Worm (Caenorhabditis elegans): Measurements from ENCODE around the gene snb-2.

DNA sequence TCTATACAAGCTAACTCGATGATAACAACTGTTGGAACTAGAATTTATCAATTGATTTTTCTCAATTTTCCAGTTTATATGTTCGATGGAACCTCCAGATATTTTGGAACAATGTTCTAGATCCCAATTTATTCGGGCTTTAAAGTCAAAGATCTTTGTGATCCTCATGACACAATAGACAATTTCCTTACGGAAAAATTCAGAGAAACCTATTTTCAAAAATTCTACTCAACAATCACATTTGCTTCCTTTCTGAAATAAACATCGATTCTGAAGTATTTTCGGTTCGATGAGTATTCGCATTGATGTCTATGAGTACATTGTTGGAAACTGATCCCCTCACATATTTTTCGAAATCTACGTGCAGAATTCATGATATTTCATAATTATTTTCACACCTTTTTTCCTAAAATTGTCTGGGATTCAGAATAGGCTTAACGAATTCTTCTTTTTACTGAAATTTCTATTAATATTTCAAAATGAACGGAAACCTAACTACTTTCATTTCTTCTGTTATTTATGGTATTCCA lies 38.6 kb downstream of the snb-2 start, which contains the start of gene srg-45:
- no peak for TF ChIP-seq ZK185.1 (tag; optimal IDR thresholded peaks at IDR 0.05; ENCODE audit: poor library complexity, severe bottlenecking)
- no peak for TF ChIP-seq hsf-1 (GFP tag; IDR thresholded peaks at IDR 0.05)
- no peak for TF ChIP-seq ztf-3 (GFP tag; optimal IDR thresholded peaks at IDR 0.05)
- no peak for TF ChIP-seq hlh-12 (tag; optimal IDR thresholded peaks at IDR 0.05)
- TF ChIP-seq ccch-3 (GFP tag; optimal IDR thresholded peaks at IDR 0.05), result no peak
- no peak for TF ChIP-seq die-1 (tag; optimal IDR thresholded peaks at IDR 0.05)
- no peak for TF ChIP-seq ama-1 (optimal IDR thresholded peaks at IDR 0.05)
- no peak for TF ChIP-seq ama-1 (GFP tag; optimal IDR thresholded peaks at IDR 0.05)

Data from whole organism, young adult.